Fruit fly (Drosophila melanogaster): Measurements from ENCODE around the gene CG17593.

- TF ChIP-seq psq (optimal IDR thresholded peaks at IDR 0.05) (no peak), EcR (GFP tag; optimal IDR thresholded peaks at IDR 0.05) (no peak), CG8478 (optimal IDR thresholded peaks at IDR 0.05) (no peak), Dll (optimal IDR thresholded peaks at IDR 0.05) (no peak), usp (GFP tag; optimal IDR thresholded peaks at IDR 0.05) (no peak), pan (optimal IDR thresholded peaks at IDR 0.05) (no peak)
These were observed 7.2 kb upstream of the CG17593 start, which contains the start of gene tim for dm6 chr2L:3507209-3508164.
